Worm (Caenorhabditis elegans) whole organism, mixed stage, embryonic: Measurements from ENCODE around the gene wdr-46.

Source experiments
- M03D4.4 ChIP-seq: sonication (generic microtip); optimal IDR thresholded peaks from 2 replicates; lab custom pipeline; 2017; ENCODE audit warnings: mild to moderate bottlenecking, missing genetic modification characterization, missing compliant biosample characterization
- bed-3 ChIP-seq: fragments of 200-800 bp; sonication (Bioruptor generic); optimal IDR thresholded peaks from 3 replicates; lab custom pipeline; 2018; ENCODE audit warnings: mild to moderate bottlenecking, missing genetic modification characterization, moderate library complexity, missing compliant biosample characterization
- blmp-1 ChIP-seq: fragments of 150-350 bp; optimal IDR thresholded peaks from 2 replicates; lab custom pipeline; 2014; ENCODE audit warnings: missing biosample characterization, missing genetic modification characterization
- ceh-39 ChIP-seq: fragments of 150-350 bp; optimal IDR thresholded peaks from 2 replicates; lab custom pipeline; 2014; ENCODE audit warnings: missing biosample characterization, missing genetic modification characterization
- ceh-43 ChIP-seq: fragments of 200-800 bp; sonication (Bioruptor generic); optimal IDR thresholded peaks from 2 replicates; lab custom pipeline; 2018; ENCODE audit warnings: mild to moderate bottlenecking, missing genetic modification characterization, moderate library complexity, missing compliant biosample characterization
- ceh-83 ChIP-seq: fragments of 200-800 bp; sonication (Bioruptor generic); optimal IDR thresholded peaks from 2 replicates; lab custom pipeline; 2018; ENCODE audit warnings: mild to moderate bottlenecking, missing genetic modification characterization, missing compliant biosample characterization
- ces-1 ChIP-seq: fragments of 150-350 bp; optimal IDR thresholded peaks from 2 replicates; lab custom pipeline; 2014; ENCODE audit warnings: missing biosample characterization, missing genetic modification reagents, missing genetic modification characterization
- cnd-1 ChIP-seq: fragments of 200-800 bp; sonication (Bioruptor generic); optimal IDR thresholded peaks from 2 replicates; lab custom pipeline; 2018; ENCODE audit warnings: mild to moderate bottlenecking, missing genetic modification characterization, missing compliant biosample characterization
- drap-1 ChIP-seq: fragments of 200-800 bp; sonication (Bioruptor generic); optimal IDR thresholded peaks from 3 replicates; lab custom pipeline; 2018; ENCODE audit warnings: mild to moderate bottlenecking, missing genetic modification characterization, missing compliant biosample characterization
- elt-1 ChIP-seq: sonication (generic microtip); optimal IDR thresholded peaks from 2 replicates; lab custom pipeline; 2017; ENCODE audit warnings: missing genetic modification characterization, mild to moderate bottlenecking, missing compliant biosample characterization, antibody characterized with exemption, moderate library complexity, borderline replicate concordance; ENCODE audit not compliant: insufficient read depth
- elt-3 ChIP-seq: fragments of 150-350 bp; optimal IDR thresholded peaks from 2 replicates; lab custom pipeline; 2014; ENCODE audit warnings: missing biosample characterization, missing genetic modification characterization
- flh-1 ChIP-seq: fragments of 200-800 bp; sonication (Bioruptor generic); optimal IDR thresholded peaks from 2 replicates; lab custom pipeline; 2018; ENCODE audit warnings: mild to moderate bottlenecking, missing genetic modification characterization, moderate library complexity, missing compliant biosample characterization
- ham-2 ChIP-seq: fragments of 200-800 bp; sonication (Bioruptor generic); optimal IDR thresholded peaks from 2 replicates; lab custom pipeline; 2018; ENCODE audit warnings: mild to moderate bottlenecking, missing genetic modification characterization, missing compliant biosample characterization
- hlh-1 ChIP-seq: fragments of 150-350 bp; optimal IDR thresholded peaks from 2 replicates; lab custom pipeline; 2014; ENCODE audit warnings: missing biosample characterization, missing genetic modification reagents, missing genetic modification characterization
- lin-13 ChIP-seq: fragments of 150-350 bp; optimal IDR thresholded peaks from 2 replicates; lab custom pipeline; 2014; ENCODE audit warnings: missing biosample characterization, missing genetic modification characterization
- lin-32 ChIP-seq: fragments of 200-800 bp; sonication (Bioruptor generic); optimal IDR thresholded peaks from 2 replicates; lab custom pipeline; 2018; ENCODE audit warnings: mild to moderate bottlenecking, missing genetic modification characterization, missing compliant biosample characterization
- lsy-2 ChIP-seq: fragments of 150-350 bp; optimal IDR thresholded peaks from 2 replicates; lab custom pipeline; 2014; ENCODE audit warnings: missing biosample characterization, missing genetic modification characterization
- mab-5 ChIP-seq: fragments of 150-350 bp; optimal IDR thresholded peaks from 2 replicates; lab custom pipeline; 2014; ENCODE audit warnings: missing biosample characterization, missing genetic modification characterization
- mep-1 ChIP-seq: fragments of 150-350 bp; optimal IDR thresholded peaks from 2 replicates; lab custom pipeline; 2017; ENCODE audit warnings: missing biosample characterization, missing genetic modification reagents, missing genetic modification characterization, inconsistent platforms
- mls-2 ChIP-seq: sonication (generic microtip); optimal IDR thresholded peaks from 2 replicates; lab custom pipeline; 2016; ENCODE audit warnings: mild to moderate bottlenecking, missing genetic modification characterization, moderate library complexity, missing compliant biosample characterization
- nhr-12 ChIP-seq: fragments of 150-350 bp; optimal IDR thresholded peaks from 2 replicates; lab custom pipeline; 2014; ENCODE audit warnings: missing biosample characterization, missing genetic modification characterization
- nhr-2 ChIP-seq: fragments of 150-350 bp; optimal IDR thresholded peaks from 2 replicates; lab custom pipeline; 2014; ENCODE audit warnings: missing biosample characterization, missing genetic modification characterization
- nhr-237 ChIP-seq: fragments of 150-350 bp; optimal IDR thresholded peaks from 2 replicates; lab custom pipeline; 2014; ENCODE audit warnings: missing biosample characterization, missing genetic modification characterization
- nhr-28 ChIP-seq: fragments of 150-350 bp; optimal IDR thresholded peaks from 2 replicates; lab custom pipeline; 2014; ENCODE audit warnings: missing biosample characterization, missing genetic modification characterization
- nhr-76 ChIP-seq: sonication (generic microtip); optimal IDR thresholded peaks from 2 replicates; lab custom pipeline; 2017; ENCODE audit warnings: missing biosample characterization, missing genetic modification characterization
- pha-4 ChIP-seq: fragments of 150-350 bp; optimal IDR thresholded peaks from 2 replicates; lab custom pipeline; 2018; ENCODE audit warnings: missing biosample characterization, missing genetic modification reagents, missing genetic modification characterization
- sem-2 ChIP-seq: fragments of 200-800 bp; sonication (Bioruptor generic); optimal IDR thresholded peaks from 2 replicates; lab custom pipeline; 2018; ENCODE audit warnings: mild to moderate bottlenecking, missing genetic modification characterization, missing compliant biosample characterization
- snpc-4 ChIP-seq: fragments of 150-350 bp; optimal IDR thresholded peaks from 2 replicates; lab custom pipeline; 2014; ENCODE audit warnings: missing biosample characterization, missing genetic modification characterization
- sptf-1 ChIP-seq: sonication (generic microtip); optimal IDR thresholded peaks from 2 replicates; lab custom pipeline; 2017; ENCODE audit warnings: mild to moderate bottlenecking, missing genetic modification characterization, moderate library complexity, missing compliant biosample characterization
- tbx-8 ChIP-seq: fragments of 200-800 bp; sonication (Bioruptor generic); optimal IDR thresholded peaks from 2 replicates; lab custom pipeline; 2018; ENCODE audit warnings: mild to moderate bottlenecking, missing genetic modification characterization, moderate library complexity, missing compliant biosample characterization
- unc-120 ChIP-seq: sonication (generic microtip); optimal IDR thresholded peaks from 2 replicates; lab custom pipeline; 2017; ENCODE audit warnings: missing genetic modification characterization, missing compliant biosample characterization; ENCODE audit not compliant: poor library complexity, severe bottlenecking
- unc-39 ChIP-seq: fragments of 150-350 bp; optimal IDR thresholded peaks from 2 replicates; lab custom pipeline; 2014; ENCODE audit warnings: missing biosample characterization, missing genetic modification characterization
- unc-62 ChIP-seq: fragments of 150-350 bp; optimal IDR thresholded peaks from 2 replicates; lab custom pipeline; 2014; ENCODE audit warnings: missing biosample characterization, missing genetic modification reagents, missing genetic modification characterization
- zip-8 ChIP-seq: fragments of 150-350 bp; optimal IDR thresholded peaks from 2 replicates; lab custom pipeline; 2014; ENCODE audit warnings: missing biosample characterization, missing genetic modification characterization

The wdr-46 gene

DNA sequence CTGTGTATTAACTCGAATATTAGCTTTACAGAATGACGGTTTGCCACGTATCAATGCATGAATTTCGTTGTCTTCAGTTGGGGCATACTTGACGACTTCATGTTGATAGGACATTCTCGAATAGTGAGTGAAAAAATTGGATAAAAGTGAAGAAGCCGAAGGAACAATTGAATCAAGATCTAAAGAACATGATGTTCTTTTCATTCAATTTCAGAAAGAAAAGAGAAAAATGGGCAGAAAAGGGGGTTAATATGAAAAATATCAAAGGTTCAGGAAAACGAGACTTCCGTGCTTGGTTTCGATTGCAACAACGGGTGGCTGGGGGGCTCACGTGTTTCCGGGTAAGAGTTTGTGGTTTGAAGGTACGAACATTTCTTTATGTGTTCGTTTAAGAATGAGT lies 42.5 kb downstream of the wdr-46 start:
- no peak for TF ChIP-seq sem-2 (GFP tag; lab: Kevin White, UChicago)
- no peak for TF ChIP-seq nhr-2 (tag; lab: Kevin White, UChicago)
- no peak for TF ChIP-seq nhr-237
- TF ChIP-seq drap-1 (GFP tag; lab: Kevin White, UChicago): no peak
- TF ChIP-seq ceh-39 (tag; lab: Kevin White, UChicago): no peak
- TF ChIP-seq ceh-43 (GFP tag; lab: Kevin White, UChicago): no peak
- no peak for TF ChIP-seq blmp-1 (tag; lab: Kevin White, UChicago)
- no peak for TF ChIP-seq bed-3 (GFP tag; lab: Kevin White, UChicago)
- TF ChIP-seq nhr-12 (tag; lab: Kevin White, UChicago): no peak
- no peak for TF ChIP-seq snpc-4 (tag; lab: Kevin White, UChicago)

DNA sequence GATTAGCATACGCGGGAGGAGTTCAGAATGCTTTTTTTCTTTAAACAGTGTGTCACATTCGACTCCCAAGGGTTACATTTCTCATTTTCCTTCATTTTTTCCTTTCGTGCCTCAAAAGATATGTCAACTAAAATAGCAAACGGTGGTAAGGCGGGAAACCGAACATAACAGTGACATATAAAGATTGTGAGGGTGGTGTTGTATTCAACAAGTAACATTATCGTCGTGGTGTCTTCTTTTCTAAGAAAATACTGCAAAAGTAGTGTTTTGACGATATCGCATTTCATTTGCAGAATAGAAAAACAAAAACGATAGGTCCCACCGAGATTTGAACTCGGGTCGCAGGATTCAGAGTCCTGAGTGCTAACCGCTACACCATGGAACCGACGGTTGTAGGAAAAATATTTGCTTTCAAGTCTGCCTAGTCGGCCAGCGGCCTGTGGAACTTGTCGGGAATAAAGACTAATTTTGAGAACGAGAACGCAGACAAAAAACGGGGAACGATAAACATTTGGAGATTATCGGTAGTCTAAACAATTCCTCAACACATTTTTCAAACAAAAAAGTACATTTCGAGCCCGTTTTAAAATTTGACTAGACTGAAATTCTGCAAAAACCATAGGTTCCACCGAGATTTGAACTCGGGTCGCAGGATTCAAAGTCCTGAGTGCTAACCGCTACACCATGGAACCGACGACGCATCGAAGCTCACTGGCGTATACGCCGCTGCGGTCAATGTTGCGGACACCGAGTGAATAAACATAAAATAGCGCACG lies 44.8 kb downstream of the wdr-46 start:
- peak; percentile 35 for TF ChIP-seq cnd-1 (tag; lab: Kevin White, UChicago)
- TF ChIP-seq ceh-43 (GFP tag; lab: Kevin White, UChicago): no peak
- peak; percentile 32 for TF ChIP-seq M03D4.4
- TF ChIP-seq mls-2 (tag; lab: Kevin White, UChicago): no peak
- no peak for TF ChIP-seq lin-13 (tag; lab: Kevin White, UChicago)
- TF ChIP-seq lin-32 (GFP tag; lab: Kevin White, UChicago): peak; percentile 63
- TF ChIP-seq elt-1: no peak
- peak; percentile 48 for TF ChIP-seq ham-2
- peak; percentile 34 for TF ChIP-seq ceh-83 (GFP tag; lab: Kevin White, UChicago)
- peak; percentile 52 for TF ChIP-seq sptf-1 (tag; lab: Kevin White, UChicago)
- TF ChIP-seq unc-62: no peak
- TF ChIP-seq, all 35 proteins: peak for 6

DNA sequence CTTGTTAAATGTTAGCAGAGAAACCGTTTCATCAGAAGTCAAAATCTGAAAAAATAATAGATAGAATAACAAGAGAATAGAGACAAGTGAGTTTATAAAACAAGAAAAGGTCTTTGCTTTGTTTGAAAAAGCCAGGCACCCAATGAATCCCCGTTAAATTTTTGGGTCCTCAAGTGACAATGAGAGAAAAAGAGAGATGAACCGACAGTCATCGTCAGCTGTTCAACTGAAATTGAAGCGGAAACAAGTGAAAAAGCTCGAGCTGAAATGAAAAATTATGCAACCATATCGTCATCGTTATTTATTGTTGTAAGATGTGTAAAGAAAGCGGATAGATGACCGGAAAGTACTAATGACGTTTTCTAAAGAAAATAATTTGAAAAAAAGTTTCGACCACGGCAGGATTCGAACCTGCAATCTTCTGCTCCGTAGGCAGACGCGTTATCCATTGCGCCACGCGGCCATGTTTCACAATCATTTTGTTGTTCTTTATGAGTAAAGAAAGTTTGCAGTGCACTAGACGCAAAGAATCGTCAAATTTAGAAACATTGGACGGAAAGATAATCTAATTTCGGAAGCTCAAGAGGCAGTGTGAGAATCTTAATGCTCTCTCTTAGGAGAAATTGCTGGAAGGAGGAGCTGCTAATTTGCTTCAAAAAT lies 45.6 kb downstream of the wdr-46 start, which contains the start of gene F08G5.3:
Gene F08G5.3 (minus strand): TSS at position 51 of the 660 bp plus-strand sequence.
- TF ChIP-seq nhr-237 (no peak), ceh-39 (tag; lab: Kevin White, UChicago) (no peak), lin-32 (GFP tag; lab: Kevin White, UChicago) (no peak), mep-1 (tag; lab: Kevin White, UChicago) (no peak), mab-5 (no peak), cnd-1 (tag; lab: Kevin White, UChicago) (no peak), sptf-1 (tag; lab: Kevin White, UChicago) (peak; percentile 31), ceh-43 (GFP tag; lab: Kevin White, UChicago) (no peak), unc-120 (peak; percentile 39), drap-1 (GFP tag; lab: Kevin White, UChicago) (peak; percentile 4), nhr-12 (tag; lab: Kevin White, UChicago) (no peak), unc-62 (no peak), pha-4 (tag; lab: Kevin White, UChicago) (no peak), flh-1 (no peak), mls-2 (tag; lab: Kevin White, UChicago) (no peak), nhr-2 (tag; lab: Kevin White, UChicago) (no peak), nhr-28 (tag; lab: Kevin White, UChicago) (no peak), elt-3 (no peak), bed-3 (GFP tag; lab: Kevin White, UChicago) (no peak), blmp-1 (tag; lab: Kevin White, UChicago) (no peak), sem-2 (GFP tag; lab: Kevin White, UChicago) (no peak), lsy-2 (no peak), zip-8 (no peak), ces-1 (GFP tag; lab: Kevin White, UChicago) (peak; percentile 70), hlh-1 (tag; lab: Kevin White, UChicago) (peak; percentile 44), tbx-8 (no peak), unc-39 (tag; lab: Kevin White, UChicago) (no peak), elt-1 (no peak), nhr-76 (tag; lab: Kevin White, UChicago) (no peak), ceh-83 (GFP tag; lab: Kevin White, UChicago) (no peak), M03D4.4 (no peak)
- TF ChIP-seq, all 35 proteins: peak for 5
